Worm (Caenorhabditis elegans): ENCODE measurements around the gene C24H12.6.

The C24H12.6 gene

ce11 chrII:410832-411231 is 7.8 kb downstream of the C24H12.6 start, which contains the start of the genes dnsn-1 and C24H12.4 (continued):
- TF ChIP-seq snpc-4 (tag; optimal IDR thresholded peaks at IDR 0.05) (peak; percentile 89), R02D3.7 (tag; optimal IDR thresholded peaks at IDR 0.05) (peak; percentile 82), hmg-11 (tag; optimal IDR thresholded peaks at IDR 0.05) (peak; percentile 66), mdl-1 (tag; optimal IDR thresholded peaks at IDR 0.05) (no peak), unc-62 (GFP tag; optimal IDR thresholded peaks at IDR 0.05) (peak; percentile 27), egl-5 (tag; optimal IDR thresholded peaks at IDR 0.05) (peak; percentile 64), fos-1 (tag; optimal IDR thresholded peaks at IDR 0.05) (no peak), ztf-11 (tag; optimal IDR thresholded peaks at IDR 0.05) (no peak), eor-1 (tag; optimal IDR thresholded peaks at IDR 0.05) (no peak), ceh-82 (tag; optimal IDR thresholded peaks at IDR 0.05) (peak; percentile 30)

ce11 chrII:402435-402834 is 16.2 kb downstream of the C24H12.6 start, which contains the start of gene clec-10:
Gene clec-10, plus strand, starts transcription at chrII:402678.
- TF ChIP-seq mdl-1 (tag; optimal IDR thresholded peaks at IDR 0.05), result no peak
- TF ChIP-seq ZK546.5 (tag; optimal IDR thresholded peaks at IDR 0.05), result no peak
- TF ChIP-seq elt-2 (tag; optimal IDR thresholded peaks at IDR 0.05), result peak; percentile 62
- TF ChIP-seq pqm-1 (tag; optimal IDR thresholded peaks at IDR 0.05), result peak; percentile 43

- TF ChIP-seq nhr-67 (tag; optimal IDR thresholded peaks at IDR 0.05), result no peak
- TF ChIP-seq ceh-28 (tag; optimal IDR thresholded peaks at IDR 0.05), result no peak
- TF ChIP-seq mdl-1 (tag; optimal IDR thresholded peaks at IDR 0.05), result no peak
- TF ChIP-seq fkh-2 (tag; optimal IDR thresholded peaks at IDR 0.05), result no peak
- no peak for TF ChIP-seq ZK546.5 (tag; optimal IDR thresholded peaks at IDR 0.05)
- peak; percentile 8 for TF ChIP-seq lin-15B (tag; optimal IDR thresholded peaks at IDR 0.05)
- TF ChIP-seq nhr-77 (tag; optimal IDR thresholded peaks at IDR 0.05), result no peak
- no peak for TF ChIP-seq sea-2 (GFP tag; optimal IDR thresholded peaks at IDR 0.05)
- peak; percentile 46 for TF ChIP-seq fkh-10 (GFP tag; optimal IDR thresholded peaks at IDR 0.05)
- no peak for TF ChIP-seq nhr-28 (tag; optimal IDR thresholded peaks at IDR 0.05)
- no peak for TF ChIP-seq lsy-12 (tag; optimal IDR thresholded peaks at IDR 0.05)
- TF ChIP-seq egl-27 (tag; optimal IDR thresholded peaks at IDR 0.05), result no peak
- no peak for TF ChIP-seq snpc-4 (tag; optimal IDR thresholded peaks at IDR 0.05)
- no peak for TF ChIP-seq pha-4 (tag; optimal IDR thresholded peaks at IDR 0.05)
- no peak for TF ChIP-seq elt-2 (tag; optimal IDR thresholded peaks at IDR 0.05)
- TF ChIP-seq nhr-23 (tag; optimal IDR thresholded peaks at IDR 0.05), result no peak
- TF ChIP-seq eor-1 (tag; optimal IDR thresholded peaks at IDR 0.05), result no peak
- peak; percentile 77 for TF ChIP-seq hmg-11 (tag; optimal IDR thresholded peaks at IDR 0.05)
- no peak for TF ChIP-seq ceh-9 (tag; optimal IDR thresholded peaks at IDR 0.05)
- peak; percentile 20 for TF ChIP-seq lin-39 (tag; optimal IDR thresholded peaks at IDR 0.05)
- TF ChIP-seq jun-1 (tag; optimal IDR thresholded peaks at IDR 0.05), result no peak
- no peak for TF ChIP-seq pqm-1 (tag; optimal IDR thresholded peaks at IDR 0.05)
- no peak for TF ChIP-seq mml-1 (tag; optimal IDR thresholded peaks at IDR 0.05)
- no peak for TF ChIP-seq daf-12 (tag; optimal IDR thresholded peaks at IDR 0.05)
- no peak for TF ChIP-seq skn-1 (tag; optimal IDR thresholded peaks at IDR 0.05)
- TF ChIP-seq ztf-4 (tag; optimal IDR thresholded peaks at IDR 0.05), result no peak
- TF ChIP-seq zag-1 (tag; optimal IDR thresholded peaks at IDR 0.05), result no peak
- TF ChIP-seq nfya-1 (tag; optimal IDR thresholded peaks at IDR 0.05; ENCODE audit: insufficient read depth), result peak; percentile 57
- no peak for TF ChIP-seq ceh-82 (tag; optimal IDR thresholded peaks at IDR 0.05)
- no peak for TF ChIP-seq nhr-237 (tag; optimal IDR thresholded peaks at IDR 0.05)
- TF ChIP-seq ceh-16 (tag; optimal IDR thresholded peaks at IDR 0.05), result no peak
- TF ChIP-seq nhr-43 (tag; optimal IDR thresholded peaks at IDR 0.05; ENCODE audit: poor library complexity, severe bottlenecking), result no peak
- no peak for TF ChIP-seq nhr-76 (tag; optimal IDR thresholded peaks at IDR 0.05)
- TF ChIP-seq egl-5 (tag; optimal IDR thresholded peaks at IDR 0.05), result no peak
Observed at ce11 chrII:401211-401610, 17.5 kb downstream of the C24H12.6 start.

ce11 chrII:400167-400566 is 18.5 kb downstream of the C24H12.6 start:
- TF ChIP-seq lsy-12 (tag; optimal IDR thresholded peaks at IDR 0.05) (no peak), nhr-11 (tag; optimal IDR thresholded peaks at IDR 0.05) (no peak), nhr-25 (tag; optimal IDR thresholded peaks at IDR 0.05) (no peak), nhr-43 (tag; optimal IDR thresholded peaks at IDR 0.05; ENCODE audit: poor library complexity, severe bottlenecking) (no peak), egl-5 (tag; optimal IDR thresholded peaks at IDR 0.05) (peak; percentile 1), lin-39 (tag; optimal IDR thresholded peaks at IDR 0.05) (peak; percentile 41)
